Fruit fly (Drosophila melanogaster): Measurements from ENCODE around the gene Cp110.

Cp110 gene

DNA sequence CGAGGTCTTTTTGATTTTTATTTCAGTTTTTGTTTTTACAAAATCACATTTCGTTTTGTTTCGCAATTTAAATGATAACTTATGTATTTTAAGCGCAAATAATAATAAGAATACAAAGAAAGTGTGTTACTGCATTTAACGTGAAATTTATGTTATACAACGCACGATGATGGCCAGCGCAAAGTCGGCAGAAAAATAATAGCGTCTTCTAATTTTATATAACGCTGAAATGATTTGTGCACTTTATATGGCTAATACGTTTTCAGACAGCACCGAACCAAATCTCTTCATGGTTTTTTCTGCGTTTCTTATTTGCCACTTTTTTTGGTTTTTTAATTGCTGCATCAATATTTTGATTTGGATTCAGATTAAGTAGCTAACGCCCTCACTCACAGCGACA, 7.0 kb upstream of the Cp110 start:
- TF ChIP-seq Pif1B (GFP tag; optimal IDR thresholded peaks at IDR 0.05) (no peak), CG4496 (GFP tag; IDR thresholded peaks at IDR 0.05) (no peak), CG10348 (GFP tag; IDR thresholded peaks at IDR 0.05) (no peak), gl (tag; optimal IDR thresholded peaks at IDR 0.05) (no peak), CG32121 (GFP tag; IDR thresholded peaks at IDR 0.05) (no peak), rn (GFP tag; IDR thresholded peaks at IDR 0.05) (no peak), Pif1A (GFP tag; optimal IDR thresholded peaks at IDR 0.05) (no peak), fd96Ca (GFP tag; IDR thresholded peaks at IDR 0.05) (no peak), D1 (tag; optimal IDR thresholded peaks at IDR 0.05) (no peak), CG34367 (tag; optimal IDR thresholded peaks at IDR 0.05) (no peak), CG13204 (GFP tag; optimal IDR thresholded peaks at IDR 0.05) (no peak), Snoo (tag; optimal IDR thresholded peaks at IDR 0.05) (no peak), CG8301 (tag; optimal IDR thresholded peaks at IDR 0.05) (no peak), CG12605 (GFP tag; IDR thresholded peaks at IDR 0.05) (no peak)

dm6 chrX:22477689-22478590, 3.9 kb upstream of the Cp110 start:
- TF ChIP-seq CG8159 (tag; optimal IDR thresholded peaks at IDR 0.05) (no peak), gl (tag; optimal IDR thresholded peaks at IDR 0.05) (no peak), CG8301 (tag; optimal IDR thresholded peaks at IDR 0.05) (no peak), CG9948 (tag; optimal IDR thresholded peaks at IDR 0.05) (no peak), CG34367 (tag; optimal IDR thresholded peaks at IDR 0.05) (no peak), Ets98B (GFP tag; IDR thresholded peaks at IDR 0.05) (no peak), CG17806 (tag; optimal IDR thresholded peaks at IDR 0.05) (no peak), CG12605 (GFP tag; IDR thresholded peaks at IDR 0.05) (no peak), CG4496 (GFP tag; IDR thresholded peaks at IDR 0.05) (no peak), EcR (GFP tag; optimal IDR thresholded peaks at IDR 0.05) (no peak), CG10348 (GFP tag; IDR thresholded peaks at IDR 0.05) (no peak), Pif1B (GFP tag; optimal IDR thresholded peaks at IDR 0.05) (no peak), rn (GFP tag; IDR thresholded peaks at IDR 0.05) (no peak), CG13204 (GFP tag; optimal IDR thresholded peaks at IDR 0.05) (no peak), Snoo (tag; optimal IDR thresholded peaks at IDR 0.05) (no peak), CG15710 (tag; optimal IDR thresholded peaks at IDR 0.05) (no peak), Pif1A (GFP tag; optimal IDR thresholded peaks at IDR 0.05) (no peak), D1 (tag; optimal IDR thresholded peaks at IDR 0.05) (no peak), CG32121 (GFP tag; IDR thresholded peaks at IDR 0.05) (no peak)

dm6 chrX:22479207-22479820, 2.6 kb upstream of the Cp110 start:
- TF ChIP-seq CG15710 (tag; optimal IDR thresholded peaks at IDR 0.05) (peak; percentile 33), CG8159 (tag; optimal IDR thresholded peaks at IDR 0.05) (peak; percentile 31), CG14655 (GFP tag; optimal IDR thresholded peaks at IDR 0.05) (no peak), CG13204 (GFP tag; optimal IDR thresholded peaks at IDR 0.05) (no peak), Snoo (tag; optimal IDR thresholded peaks at IDR 0.05) (peak; percentile 75), Ets98B (GFP tag; IDR thresholded peaks at IDR 0.05) (peak; percentile 18; the same call in 1 of the 2 replicates), CG17806 (tag; optimal IDR thresholded peaks at IDR 0.05) (peak; percentile 23), CG9948 (tag; optimal IDR thresholded peaks at IDR 0.05) (peak; percentile 19), CG8301 (tag; optimal IDR thresholded peaks at IDR 0.05) (peak; percentile 64), gl (tag; optimal IDR thresholded peaks at IDR 0.05) (no peak), CG4496 (GFP tag; IDR thresholded peaks at IDR 0.05) (no peak), D1 (tag; optimal IDR thresholded peaks at IDR 0.05) (no peak), CG12605 (GFP tag; IDR thresholded peaks at IDR 0.05) (no peak), fd96Ca (GFP tag; IDR thresholded peaks at IDR 0.05) (0 out of 3 replicates have a peak, but pooled peaks have one; percentile 20), Pif1A (GFP tag; optimal IDR thresholded peaks at IDR 0.05) (peak; percentile 64), rn (GFP tag; IDR thresholded peaks at IDR 0.05) (no peak), CG32121 (GFP tag; IDR thresholded peaks at IDR 0.05) (peak; percentile 25; the same call in 1 of the 2 replicates), Pif1B (GFP tag; optimal IDR thresholded peaks at IDR 0.05) (peak; percentile 45), EcR (GFP tag; optimal IDR thresholded peaks at IDR 0.05) (no peak), CG34367 (tag; optimal IDR thresholded peaks at IDR 0.05) (peak; percentile 28), CG10348 (GFP tag; IDR thresholded peaks at IDR 0.05) (no peak)

- TF ChIP-seq Pif1B (GFP tag; optimal IDR thresholded peaks at IDR 0.05) (no peak), D1 (tag; optimal IDR thresholded peaks at IDR 0.05) (no peak), CG10348 (GFP tag; IDR thresholded peaks at IDR 0.05) (no peak), Pif1A (GFP tag; optimal IDR thresholded peaks at IDR 0.05) (no peak), CG14655 (GFP tag; optimal IDR thresholded peaks at IDR 0.05) (no peak), CG17806 (tag; optimal IDR thresholded peaks at IDR 0.05) (no peak), Snoo (tag; optimal IDR thresholded peaks at IDR 0.05) (no peak), CG8159 (tag; optimal IDR thresholded peaks at IDR 0.05) (no peak), rn (GFP tag; IDR thresholded peaks at IDR 0.05) (no peak)
These were observed 1.3 kb upstream of the Cp110 start for dm6 chrX:22480612-22481011.

dm6 chrX:22481131-22481530, 751 bp upstream of the Cp110 start:
- TF ChIP-seq gl (tag; optimal IDR thresholded peaks at IDR 0.05) (peak; percentile 9), Pif1B (GFP tag; optimal IDR thresholded peaks at IDR 0.05) (no peak), fd96Ca (GFP tag; IDR thresholded peaks at IDR 0.05) (0 out of 3 replicates have a peak, but pooled peaks have one; percentile 9), CG14655 (GFP tag; optimal IDR thresholded peaks at IDR 0.05) (peak; percentile 35), CG17806 (tag; optimal IDR thresholded peaks at IDR 0.05) (no peak), Pif1A (GFP tag; optimal IDR thresholded peaks at IDR 0.05) (peak; percentile 5), CG10348 (GFP tag; IDR thresholded peaks at IDR 0.05) (no peak), CG12605 (GFP tag; IDR thresholded peaks at IDR 0.05) (peak; percentile 47), CG9948 (tag; optimal IDR thresholded peaks at IDR 0.05) (no peak), CG32121 (GFP tag; IDR thresholded peaks at IDR 0.05) (0 out of 2 replicates have a peak, but pooled peaks have one; percentile 18), CG13204 (GFP tag; optimal IDR thresholded peaks at IDR 0.05) (no peak), EcR (GFP tag; optimal IDR thresholded peaks at IDR 0.05) (no peak), CG8301 (tag; optimal IDR thresholded peaks at IDR 0.05) (no peak), Ets98B (GFP tag; IDR thresholded peaks at IDR 0.05) (no peak), rn (GFP tag; IDR thresholded peaks at IDR 0.05) (no peak), D1 (tag; optimal IDR thresholded peaks at IDR 0.05) (no peak), Snoo (tag; optimal IDR thresholded peaks at IDR 0.05) (no peak), CG8159 (tag; optimal IDR thresholded peaks at IDR 0.05) (no peak), CG4496 (GFP tag; IDR thresholded peaks at IDR 0.05) (peak; percentile 38; the same call in 1 of the 3 replicates), CG15710 (tag; optimal IDR thresholded peaks at IDR 0.05) (no peak), CG34367 (tag; optimal IDR thresholded peaks at IDR 0.05) (no peak)
